Fruit fly (Drosophila melanogaster) whole organism: ENCODE measurements around the gene CG14958.

Experiments used
- Dll ChIP-seq: fragments of >200 bp; optimal IDR thresholded peaks from 2 replicates; lab custom pipeline; 2017
- pan ChIP-seq: fragments of >200 bp; optimal IDR thresholded peaks from 2 replicates; lab custom pipeline; 2017
- psq ChIP-seq: fragments of >200 bp; optimal IDR thresholded peaks from 2 replicates; lab custom pipeline; 2017

CG14958 gene

dm6 chr3L:3239785-3240596 lies 50.2 kb downstream of the CG14958 start:
- TF ChIP-seq Dll (lab: Kevin White, UChicago) (no peak), psq (lab: Kevin White, UChicago) (no peak), pan (lab: Kevin White, UChicago) (no peak)
